Worm (Caenorhabditis elegans) whole organism, L2 larva: ENCODE results near the gene col-157.

ENCODE experiments used
- ZK546.5 ChIP-seq: sonication (generic microtip); optimal IDR thresholded peaks from 2 replicates; lab custom pipeline; 2017; ENCODE audit warnings: missing biosample characterization, missing genetic modification characterization
- aly-2 ChIP-seq: fragments of 150-350 bp; optimal IDR thresholded peaks from 2 replicates; lab custom pipeline; 2014; ENCODE audit warnings: missing biosample characterization, missing genetic modification characterization
- ama-1 ChIP-seq: fragments of 150-350 bp; optimal IDR thresholded peaks from 2 replicates; lab custom pipeline; 2018; ENCODE audit warnings: inconsistent platforms
- egl-27 ChIP-seq: sonication (generic microtip); optimal IDR thresholded peaks from 3 replicates; lab custom pipeline; 2017; ENCODE audit warnings: missing biosample characterization, missing genetic modification reagents, missing genetic modification characterization
- elt-3 ChIP-seq: sonication (generic microtip); optimal IDR thresholded peaks from 2 replicates; lab custom pipeline; 2017; ENCODE audit warnings: missing biosample characterization, missing genetic modification characterization
- lin-13 ChIP-seq: fragments of 150-350 bp; optimal IDR thresholded peaks from 2 replicates; lab custom pipeline; 2014; ENCODE audit warnings: missing biosample characterization, missing genetic modification reagents, missing genetic modification characterization
- lsy-2 ChIP-seq, 2 experiments: fragments of 150-350 bp in 1 of 2; sonication (generic microtip) in 1 of 2; optimal IDR thresholded peaks; 2 replicates each; lab custom pipeline; 2014 to 2017; ENCODE audit warnings: missing biosample characterization in 2 of 2, missing genetic modification characterization in 2 of 2
- mab-5 ChIP-seq: fragments of 150-350 bp; optimal IDR thresholded peaks from 2 replicates; lab custom pipeline; 2014; ENCODE audit warnings: missing biosample characterization, missing genetic modification characterization
- nhr-237 ChIP-seq: fragments of 150-350 bp; optimal IDR thresholded peaks from 2 replicates; lab custom pipeline; 2014; ENCODE audit warnings: missing biosample characterization, missing genetic modification characterization
- sem-4 ChIP-seq: fragments of 150-350 bp; optimal IDR thresholded peaks from 2 replicates; lab custom pipeline; 2014; ENCODE audit warnings: missing biosample characterization, missing genetic modification reagents, missing genetic modification characterization
- snpc-4 ChIP-seq: fragments of 150-350 bp; optimal IDR thresholded peaks from 2 replicates; lab custom pipeline; 2014; ENCODE audit warnings: missing biosample characterization, missing genetic modification characterization
- unc-39 ChIP-seq: fragments of 150-350 bp; optimal IDR thresholded peaks from 2 replicates; lab custom pipeline; 2014; ENCODE audit warnings: missing biosample characterization, missing genetic modification characterization

DNA sequence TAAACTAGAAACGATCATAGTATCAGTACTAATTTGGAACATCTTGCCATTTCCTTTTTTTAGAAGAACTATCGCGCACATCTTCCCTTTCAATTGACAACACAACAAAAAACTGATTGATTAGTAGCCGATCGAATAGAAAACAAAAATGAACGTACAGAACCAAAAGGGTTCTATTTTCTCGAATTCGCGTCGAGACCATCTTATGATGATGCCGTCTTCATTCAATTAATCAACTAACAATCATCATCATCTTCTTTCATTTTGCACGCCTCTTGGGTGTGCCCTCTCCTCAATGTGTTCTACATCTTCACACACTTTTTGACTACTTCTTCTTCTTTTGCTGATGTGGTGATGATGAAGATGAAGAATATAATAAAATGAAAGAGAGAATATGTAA is 15.9 kb downstream of the col-157 start:
- no peak for TF ChIP-seq elt-3 (tag; lab: Kevin White, UChicago)
- no peak for TF ChIP-seq snpc-4 (tag; lab: Kevin White, UChicago)
- TF ChIP-seq ZK546.5 (tag; lab: Kevin White, UChicago), result no peak
- TF ChIP-seq sem-4 (tag; lab: Kevin White, UChicago), result no peak
- TF ChIP-seq aly-2 (tag; lab: Kevin White, UChicago), result no peak
- no peak for TF ChIP-seq lsy-2 (tag; optimal IDR thresholded peaks at IDR 0.05; lab: Kevin White, UChicago)
- TF ChIP-seq egl-27 (tag; lab: Kevin White, UChicago), result no peak
- TF ChIP-seq nhr-237 (tag; lab: Kevin White, UChicago), result no peak
- TF ChIP-seq unc-39, result no peak
- TF ChIP-seq ama-1 (lab: Kevin White, UChicago), result no peak
- no peak for TF ChIP-seq mab-5 (tag; lab: Kevin White, UChicago)
- TF ChIP-seq lin-13, result no peak
